Worm (Caenorhabditis elegans) whole organism, L2 larva: Measurements from ENCODE around the gene sra-36.

Experiments
- aly-2 ChIP-seq: fragments of 150-350 bp; optimal IDR thresholded peaks from 2 replicates; lab custom pipeline; 2014; ENCODE audit warnings: missing biosample characterization, missing genetic modification characterization
- ama-1 ChIP-seq: fragments of 150-350 bp; optimal IDR thresholded peaks from 2 replicates; lab custom pipeline; 2018; ENCODE audit warnings: inconsistent platforms
- blmp-1 ChIP-seq: sonication (generic microtip); optimal IDR thresholded peaks from 2 replicates; lab custom pipeline; 2017; ENCODE audit warnings: missing genetic modification characterization, mild to moderate bottlenecking, missing compliant biosample characterization, antibody characterized with exemption, moderate library complexity; ENCODE audit not compliant: insufficient read depth
- egl-27 ChIP-seq: sonication (generic microtip); optimal IDR thresholded peaks from 3 replicates; lab custom pipeline; 2017; ENCODE audit warnings: missing biosample characterization, missing genetic modification reagents, missing genetic modification characterization
- elt-1 ChIP-seq: fragments of 150-350 bp; optimal IDR thresholded peaks from 2 replicates; lab custom pipeline; 2014; ENCODE audit warnings: missing biosample characterization, missing genetic modification characterization
- lin-11 ChIP-seq: fragments of 150-350 bp; sonication (generic microtip); optimal IDR thresholded peaks from 2 replicates; lab custom pipeline; 2014; ENCODE audit warnings: missing biosample characterization, missing genetic modification characterization, inconsistent platforms, mixed read lengths
- nhr-10 ChIP-seq: sonication (generic microtip); optimal IDR thresholded peaks from 2 replicates; lab custom pipeline; 2017; ENCODE audit warnings: missing biosample characterization, missing genetic modification characterization
- nhr-11 ChIP-seq: fragments of 150-350 bp; optimal IDR thresholded peaks from 2 replicates; lab custom pipeline; 2014; ENCODE audit warnings: missing biosample characterization, missing genetic modification characterization
- unc-62 ChIP-seq: fragments of 150-350 bp; optimal IDR thresholded peaks from 2 replicates; lab custom pipeline; 2014; ENCODE audit warnings: missing biosample characterization, missing genetic modification reagents, missing genetic modification characterization
- ztf-4 ChIP-seq: fragments of 150-350 bp; optimal IDR thresholded peaks from 2 replicates; lab custom pipeline; 2014; ENCODE audit warnings: missing biosample characterization, missing genetic modification characterization

- TF ChIP-seq ama-1 (lab: Kevin White, UChicago), result no peak
- TF ChIP-seq nhr-10 (tag; lab: Kevin White, UChicago), result no peak
- no peak for TF ChIP-seq unc-62 (GFP tag; lab: Kevin White, UChicago)
- TF ChIP-seq aly-2 (tag; lab: Kevin White, UChicago), result no peak
- no peak for TF ChIP-seq lin-11 (tag; lab: Kevin White, UChicago)
- TF ChIP-seq blmp-1, result no peak
- TF ChIP-seq egl-27, result no peak
- TF ChIP-seq elt-1 (tag; lab: Kevin White, UChicago), result no peak
- TF ChIP-seq ztf-4, result no peak
- no peak for TF ChIP-seq nhr-11 (tag; lab: Kevin White, UChicago)
These were observed 31.3 kb upstream of the sra-36 start, which contains the start of gene vab-1 for ce11 chrII:4571868-4572267.
